Fruit fly (Drosophila melanogaster): ENCODE measurements around the gene Polr3D.

The Polr3D gene

dm6 chr3L:18139184-18139629 is 29.8 kb upstream of the Polr3D start, which contains the start of gene geko (continued):
- peak; percentile 88 for TF ChIP-seq yki (optimal IDR thresholded peaks at IDR 0.05)
- no peak for TF ChIP-seq CG7372 (GFP tag; IDR thresholded peaks at IDR 0.05)
- TF ChIP-seq CG8944 (GFP tag; optimal IDR thresholded peaks at IDR 0.05), result no peak
- peak; percentile 78; the same call in 3 of the 4 replicates for TF ChIP-seq chinmo (GFP tag; IDR thresholded peaks at IDR 0.05; ENCODE audit: partially characterized antibody)
- peak; percentile 83 to 94 for TF ChIP-seq Trl (optimal IDR thresholded peaks at IDR 0.05)
- peak; percentile 28 for TF ChIP-seq Trl (GFP tag; optimal IDR thresholded peaks at IDR 0.05)
- peak; percentile 53; the same call in 2 of the 3 replicates for TF ChIP-seq CG34224 (GFP tag; IDR thresholded peaks at IDR 0.05; ENCODE audit: partially characterized antibody)
- peak in 1 of 2 experiments; percentile 39 for TF ChIP-seq eve (GFP tag; optimal IDR thresholded peaks at IDR 0.05)
- peak; percentile 20; the same call in 1 of the 3 replicates for TF ChIP-seq gce (GFP tag; IDR thresholded peaks at IDR 0.05)
- peak; percentile 88 for TF ChIP-seq Jarid2 (GFP tag; optimal IDR thresholded peaks at IDR 0.05)

dm6 chr3L:18138280-18138679 is 28.9 kb upstream of the Polr3D start:
- TF ChIP-seq CG6791 (GFP tag; IDR thresholded peaks at IDR 0.05; ENCODE audit: partially characterized antibody), result no peak
- TF ChIP-seq CG13424 (tag; optimal IDR thresholded peaks at IDR 0.05), result no peak
- TF ChIP-seq cad (GFP tag; optimal IDR thresholded peaks at IDR 0.05), result peak; percentile 96
- TF ChIP-seq tll (GFP tag; optimal IDR thresholded peaks at IDR 0.05), result peak in 1 of 2 experiments; percentile 77
- TF ChIP-seq Dad (GFP tag; optimal IDR thresholded peaks at IDR 0.05), result no peak
- TF ChIP-seq gfzf (GFP tag; optimal IDR thresholded peaks at IDR 0.05), result no peak
- peak; percentile 40 for TF ChIP-seq CG15479 (GFP tag; optimal IDR thresholded peaks at IDR 0.05)
- TF ChIP-seq zen (tag; optimal IDR thresholded peaks at IDR 0.05), result peak; percentile 84
- TF ChIP-seq ac (GFP tag; optimal IDR thresholded peaks at IDR 0.05), result peak; percentile 40

- TF ChIP-seq Xrp1 (GFP tag; IDR thresholded peaks at IDR 0.05) (0 out of 2 replicates have a peak, but pooled peaks have one; percentile 6), Rfx (GFP tag; IDR thresholded peaks at IDR 0.05) (no peak), sens (GFP tag) (peak; percentile 32), D19A (tag; optimal IDR thresholded peaks at IDR 0.05) (peak; percentile 73)
Measured at dm6 chr3L:18137197-18137596, 27.8 kb upstream of the Polr3D start.

- TF ChIP-seq tap (tag; optimal IDR thresholded peaks at IDR 0.05) (no peak), dmrt11E (tag; optimal IDR thresholded peaks at IDR 0.05) (no peak), grn (GFP tag; optimal IDR thresholded peaks at IDR 0.05) (no peak), CG17568 (GFP tag; optimal IDR thresholded peaks at IDR 0.05) (no peak), CG4730 (GFP tag; IDR thresholded peaks at IDR 0.05) (no peak), az2 (GFP tag; optimal IDR thresholded peaks at IDR 0.05) (no peak), Sin3A (optimal IDR thresholded peaks at IDR 0.05) (no peak), br (optimal IDR thresholded peaks at IDR 0.05) (no peak), NC2α (GFP tag; optimal IDR thresholded peaks at IDR 0.05) (no peak)
Measured at dm6 chr3L:18132589-18132988, 23.2 kb upstream of the Polr3D start, which contains the start of gene Cyp312a1. Gene Cyp312a1 (minus strand): TSS chr3L:18132689.

- TF ChIP-seq CG17361 (GFP tag; IDR thresholded peaks at IDR 0.05) (no peak), Poxn (GFP tag; IDR thresholded peaks at IDR 0.05) (no peak), ind (GFP tag; optimal IDR thresholded peaks at IDR 0.05) (no peak), salm (tag; optimal IDR thresholded peaks at IDR 0.05) (no peak), Bdp1 (GFP tag; optimal IDR thresholded peaks at IDR 0.05) (no peak), Mrtf (GFP tag; IDR thresholded peaks at IDR 0.05) (0 out of 3 replicates have a peak, but pooled peaks have one; percentile 20), Camta (GFP tag; optimal IDR thresholded peaks at IDR 0.05) (no peak), btn (GFP tag; optimal IDR thresholded peaks at IDR 0.05) (no peak), CG12219 (GFP tag; optimal IDR thresholded peaks at IDR 0.05) (no peak), CG12942 (GFP tag; optimal IDR thresholded peaks at IDR 0.05) (no peak), CG9932 (GFP tag; IDR thresholded peaks at IDR 0.05) (no peak), zen2 (GFP tag; IDR thresholded peaks at IDR 0.05; ENCODE audit: partially characterized antibody) (no peak), z (GFP tag; IDR thresholded peaks at IDR 0.05) (no peak), Antp (GFP tag; optimal IDR thresholded peaks at IDR 0.05) (no peak), seq (GFP tag; IDR thresholded peaks at IDR 0.05) (no peak), Ets65A (GFP tag) (peak; percentile 38)
Measured at dm6 chr3L:18124138-18124537, 14.8 kb upstream of the Polr3D start.
